Worm (Caenorhabditis elegans) whole organism, early embryonic: Measurements from ENCODE around the gene rab-39.

ENCODE experiments used
- F13C5.2 ChIP-seq: sonication (generic microtip); optimal IDR thresholded peaks from 2 replicates; lab custom pipeline; 2017; ENCODE audit warnings: mild to moderate bottlenecking, missing genetic modification characterization, inconsistent platforms, missing compliant biosample characterization
- ama-1 ChIP-seq: fragments of 150-350 bp; optimal IDR thresholded peaks from 2 replicates; lab custom pipeline; 2014
- tbx-11 ChIP-seq: fragments of 200-800 bp; sonication (Bioruptor generic); IDR thresholded peaks from 2 replicates; pipeline ENCODE4 v1.3.6; 2022; ENCODE audit warnings: missing genetic modification characterization, missing compliant biosample characterization

ce11 chrII:9282065-9282464 is 40.7 kb downstream of the rab-39 start:
- TF ChIP-seq ama-1 (lab: Kevin White, UChicago) (no peak), F13C5.2 (no peak), tbx-11 (no peak)
